Worm (Caenorhabditis elegans): ENCODE measurements around the gene idpp-13.
A peak's percentile ranks its signal among the peaks of the same experiment; 100 is the strongest.

DNA sequence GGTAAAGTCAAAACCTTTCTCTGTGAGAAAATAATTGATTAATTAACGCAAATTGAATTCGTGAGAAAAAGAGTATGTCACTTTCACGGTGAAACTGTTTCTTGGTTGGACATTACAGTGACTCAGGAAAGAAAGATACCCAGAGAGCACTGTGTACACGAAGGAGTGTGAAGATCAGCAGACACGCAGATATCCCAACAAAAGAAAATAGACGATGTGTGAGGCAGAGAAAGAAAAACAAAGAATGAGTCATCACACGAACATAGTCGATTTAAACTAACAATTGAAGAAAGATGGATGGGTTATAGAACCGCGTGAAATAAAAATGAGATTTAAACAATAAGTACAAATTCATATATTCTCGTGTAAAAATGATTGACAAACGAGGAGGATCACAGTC is 8.8 kb downstream of the idpp-13 start:
- TF ChIP-seq daf-12 (tag; optimal IDR thresholded peaks at IDR 0.05), result no peak
- no peak for TF ChIP-seq fkh-10 (GFP tag; optimal IDR thresholded peaks at IDR 0.05)
- no peak for TF ChIP-seq unc-39 (tag; optimal IDR thresholded peaks at IDR 0.05)
- TF ChIP-seq ama-1 (optimal IDR thresholded peaks at IDR 0.05), result no peak
- peak; percentile 38 for TF ChIP-seq hmg-11 (tag; optimal IDR thresholded peaks at IDR 0.05)
- TF ChIP-seq skn-1 (tag; optimal IDR thresholded peaks at IDR 0.05), result no peak
- TF ChIP-seq nhr-76 (tag; optimal IDR thresholded peaks at IDR 0.05), result no peak
- no peak for TF ChIP-seq fos-1 (tag; optimal IDR thresholded peaks at IDR 0.05)
- TF ChIP-seq snpc-4 (tag; optimal IDR thresholded peaks at IDR 0.05), result no peak
- no peak for TF ChIP-seq lin-39 (tag; optimal IDR thresholded peaks at IDR 0.05)
